Worm (Caenorhabditis elegans): ENCODE results near the gene C09H5.7.

- TF ChIP-seq ces-1 (GFP tag; optimal IDR thresholded peaks at IDR 0.05) (no peak), nhr-28 (tag; optimal IDR thresholded peaks at IDR 0.05) (no peak), unc-62 (GFP tag; optimal IDR thresholded peaks at IDR 0.05) (no peak), ztf-11 (tag; optimal IDR thresholded peaks at IDR 0.05) (no peak), flh-1 (GFP tag; optimal IDR thresholded peaks at IDR 0.05) (no peak)
Observed at ce11 chrV:8054130-8054529, 30.9 kb downstream of the C09H5.7 start, which contains the start of gene ZC513.2.

Data from whole organism, mixed stage, embryonic.